Fruit fly (Drosophila melanogaster) whole organism, pupa: ENCODE results near the gene Ugt303A1.
A peak's percentile ranks its signal among the peaks of the same experiment; 100 is the strongest.

Experiments used
- CG10348 ChIP-seq: fragments of 200-800 bp; sonication (Bioruptor generic); IDR thresholded peaks from 2 replicates; pipeline ENCODE4 v1.3.6; 2022; ENCODE audit warnings: missing biosample characterization, missing genetic modification characterization
- CG12605 ChIP-seq: fragments of 200-800 bp; sonication (Bioruptor generic); IDR thresholded peaks from 2 replicates; pipeline ENCODE4 v1.3.6; 2022; ENCODE audit warnings: missing biosample characterization, missing genetic modification characterization
- CG13204 ChIP-seq: fragments of 200-800 bp; sonication (Bioruptor generic); optimal IDR thresholded peaks from 2 replicates; lab custom pipeline; 2018; ENCODE audit warnings: missing biosample characterization, mild to moderate bottlenecking, missing genetic modification characterization, moderate library complexity
- CG14655 ChIP-seq: fragments of 200-800 bp; sonication (Bioruptor generic); optimal IDR thresholded peaks from 3 replicates; lab custom pipeline; 2017; ENCODE audit warnings: mild to moderate bottlenecking, missing biosample characterization, missing genetic modification reagents, missing genetic modification characterization
- CG15710 ChIP-seq: fragments of 200-800 bp; sonication (Bioruptor generic); optimal IDR thresholded peaks from 2 replicates; lab custom pipeline; 2018; ENCODE audit warnings: missing biosample characterization, mild to moderate bottlenecking, missing genetic modification characterization, moderate library complexity
- CG17806 ChIP-seq: fragments of 200-800 bp; sonication (Bioruptor generic); optimal IDR thresholded peaks from 2 replicates; lab custom pipeline; 2018; ENCODE audit warnings: missing biosample characterization, mild to moderate bottlenecking, missing genetic modification characterization, moderate library complexity
- CG32121 ChIP-seq: fragments of 200-800 bp; sonication (Bioruptor generic); IDR thresholded peaks from 2 replicates; pipeline ENCODE4 v1.3.6; 2022; ENCODE audit warnings: missing biosample characterization, missing genetic modification characterization
- CG34367 ChIP-seq: fragments of 200-800 bp; sonication (Bioruptor generic); optimal IDR thresholded peaks from 2 replicates; lab custom pipeline; 2018; ENCODE audit warnings: missing biosample characterization, mild to moderate bottlenecking, missing genetic modification characterization
- CG4496 ChIP-seq: fragments of 200-800 bp; sonication (Bioruptor generic); IDR thresholded peaks from 3 replicates; pipeline ENCODE4 v1.3.6; 2022; ENCODE audit warnings: missing biosample characterization, missing genetic modification characterization
- CG8159 ChIP-seq: fragments of 200-800 bp; sonication (Bioruptor generic); optimal IDR thresholded peaks from 3 replicates; lab custom pipeline; 2018; ENCODE audit warnings: missing biosample characterization, mild to moderate bottlenecking, missing genetic modification characterization, moderate library complexity
- CG8301 ChIP-seq: fragments of 200-800 bp; sonication (Bioruptor generic); optimal IDR thresholded peaks from 2 replicates; lab custom pipeline; 2018; ENCODE audit warnings: missing biosample characterization, mild to moderate bottlenecking, missing genetic modification characterization
- CG9948 ChIP-seq: fragments of 200-800 bp; sonication (Bioruptor generic); optimal IDR thresholded peaks from 2 replicates; lab custom pipeline; 2018; ENCODE audit warnings: missing biosample characterization, mild to moderate bottlenecking, missing genetic modification characterization, moderate library complexity
- D1 ChIP-seq: fragments of 200-800 bp; sonication (Bioruptor generic); optimal IDR thresholded peaks from 2 replicates; lab custom pipeline; 2018; ENCODE audit warnings: missing biosample characterization, mild to moderate bottlenecking, missing genetic modification characterization, moderate library complexity
- EcR ChIP-seq: fragments of 200-800 bp; sonication (Bioruptor generic); optimal IDR thresholded peaks from 3 replicates; lab custom pipeline; 2019; ENCODE audit warnings: missing biosample characterization, missing genetic modification characterization, mild to moderate bottlenecking, moderate library complexity, missing genetic modification reagents
- Ets98B ChIP-seq: fragments of 200-800 bp; sonication (Bioruptor generic); IDR thresholded peaks from 2 replicates; pipeline ENCODE4 v1.3.6; 2022; ENCODE audit warnings: missing biosample characterization, missing genetic modification characterization
- Pif1A ChIP-seq: fragments of 200-800 bp; sonication (Bioruptor generic); optimal IDR thresholded peaks from 3 replicates; lab custom pipeline; 2016; ENCODE audit warnings: missing biosample characterization, missing genetic modification characterization
- Pif1B ChIP-seq: fragments of 200-800 bp; sonication (Bioruptor generic); optimal IDR thresholded peaks from 3 replicates; lab custom pipeline; 2016; ENCODE audit warnings: missing biosample characterization, missing genetic modification characterization
- Snoo ChIP-seq: fragments of 200-800 bp; sonication (Bioruptor generic); optimal IDR thresholded peaks from 3 replicates; lab custom pipeline; 2017; ENCODE audit warnings: missing biosample characterization, mild to moderate bottlenecking, missing genetic modification characterization, inconsistent platforms
- fd96Ca ChIP-seq: fragments of 200-800 bp; sonication (Bioruptor generic); IDR thresholded peaks from 3 replicates; pipeline ENCODE4 v1.3.6; 2022; ENCODE audit warnings: missing biosample characterization, missing genetic modification characterization
- gl ChIP-seq: fragments of 200-800 bp; sonication (Bioruptor generic); optimal IDR thresholded peaks from 2 replicates; lab custom pipeline; 2018; ENCODE audit warnings: missing biosample characterization, mild to moderate bottlenecking, missing genetic modification characterization
- rn ChIP-seq: fragments of 200-800 bp; sonication (Bioruptor generic); IDR thresholded peaks from 2 replicates; pipeline ENCODE4 v1.3.6; 2022; ENCODE audit warnings: missing biosample characterization, missing genetic modification characterization

Ugt303A1 gene

DNA sequence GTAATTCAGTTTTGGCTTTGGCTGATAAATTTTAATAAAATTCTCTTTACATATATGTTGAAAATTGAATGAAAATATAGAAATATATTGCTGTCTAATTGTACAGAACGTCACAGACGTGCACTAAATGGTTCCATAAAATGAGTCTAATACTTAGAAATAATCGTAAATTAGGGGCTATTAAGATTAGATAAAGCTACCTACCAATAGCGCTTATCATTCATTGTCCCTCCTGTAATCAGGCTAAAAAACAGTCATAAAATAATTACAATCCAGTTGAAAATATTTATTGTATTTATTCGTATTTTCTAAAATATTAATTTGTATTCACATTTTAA is 2.2 kb upstream of the Ugt303A1 start:
- no peak for TF ChIP-seq CG14655 (GFP tag; lab: Kevin White, UChicago)
- no peak for TF ChIP-seq CG12605 (GFP tag; lab: Robert Waterston, UW)
- TF ChIP-seq CG17806 (tag; lab: Kevin White, UChicago) = no peak
- no peak for TF ChIP-seq CG8301
- TF ChIP-seq CG15710 (tag; lab: Kevin White, UChicago) = no peak
- no peak for TF ChIP-seq CG10348 (GFP tag; lab: Robert Waterston, UW)
- no peak for TF ChIP-seq CG34367
- no peak for TF ChIP-seq Pif1B (GFP tag; lab: Kevin White, UChicago)
- no peak for TF ChIP-seq gl
- TF ChIP-seq CG4496 (GFP tag; lab: Robert Waterston, UW) = no peak
- no peak for TF ChIP-seq CG8159
- no peak for TF ChIP-seq Ets98B (GFP tag; lab: Robert Waterston, UW)
- no peak for TF ChIP-seq Pif1A (GFP tag; lab: Kevin White, UChicago)
- no peak for TF ChIP-seq fd96Ca (GFP tag; lab: Robert Waterston, UW)
- TF ChIP-seq rn (GFP tag; lab: Robert Waterston, UW) = no peak
- TF ChIP-seq, all 21 proteins: peak for 0

DNA sequence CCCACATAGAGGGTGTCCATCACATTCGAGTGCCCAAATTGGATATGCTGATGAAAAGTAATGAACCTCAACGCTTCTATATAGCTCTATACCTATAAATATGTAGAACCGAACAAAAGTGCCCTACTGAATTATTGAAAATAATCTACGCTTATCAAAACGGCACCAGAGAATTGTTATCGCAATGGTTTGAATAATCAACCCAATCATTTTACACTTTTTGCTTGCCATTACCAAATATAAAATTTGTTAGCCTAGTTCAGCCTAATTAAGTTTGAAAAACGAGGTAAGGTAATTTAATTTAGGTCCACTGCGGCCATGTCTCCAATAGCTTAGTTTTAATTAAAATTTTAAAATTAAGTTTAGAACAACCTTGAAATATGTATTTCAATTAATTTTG is 448 bp downstream of the Ugt303A1 start:
- TF ChIP-seq CG14655 (GFP tag; lab: Kevin White, UChicago) (no peak), CG34367 (no peak), EcR (GFP tag; lab: Kevin White, UChicago) (no peak), CG4496 (GFP tag; lab: Robert Waterston, UW) (no peak), CG10348 (GFP tag; lab: Robert Waterston, UW) (no peak), CG13204 (GFP tag; lab: Kevin White, UChicago) (no peak), CG9948 (tag; lab: Kevin White, UChicago) (no peak), CG12605 (GFP tag; lab: Robert Waterston, UW) (no peak), gl (no peak), CG8159 (no peak), Ets98B (GFP tag; lab: Robert Waterston, UW) (no peak), CG8301 (no peak), CG15710 (tag; lab: Kevin White, UChicago) (no peak), CG32121 (GFP tag; lab: Robert Waterston, UW) (no peak), Pif1B (GFP tag; lab: Kevin White, UChicago) (no peak), Pif1A (GFP tag; lab: Kevin White, UChicago) (no peak), fd96Ca (GFP tag; lab: Robert Waterston, UW) (no peak), Snoo (tag; lab: Kevin White, UChicago) (no peak), CG17806 (tag; lab: Kevin White, UChicago) (no peak)

DNA sequence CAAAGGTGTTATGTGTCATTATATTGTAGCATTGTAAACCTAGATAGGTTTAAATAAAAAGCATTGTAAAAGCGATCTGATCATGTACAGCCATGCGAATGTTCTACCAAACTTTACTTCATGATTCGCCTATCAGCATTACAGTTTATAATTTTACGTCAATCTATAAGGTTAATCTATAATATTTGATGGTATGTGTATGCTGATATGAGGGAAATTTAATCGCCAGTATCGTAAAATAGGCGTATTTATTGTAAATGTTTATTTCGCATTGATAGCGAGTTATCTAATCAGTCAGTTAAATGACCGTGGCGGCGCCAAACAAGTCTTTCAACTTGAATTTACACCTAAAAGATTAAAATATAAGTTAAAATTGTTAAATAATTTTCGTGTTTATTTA is 2.2 kb downstream of the Ugt303A1 start:
- TF ChIP-seq fd96Ca (GFP tag; lab: Robert Waterston, UW) (no peak), CG9948 (tag; lab: Kevin White, UChicago) (no peak), EcR (GFP tag; lab: Kevin White, UChicago) (no peak), CG17806 (tag; lab: Kevin White, UChicago) (no peak), CG8301 (no peak), Pif1A (GFP tag; lab: Kevin White, UChicago) (no peak), CG8159 (no peak), CG15710 (tag; lab: Kevin White, UChicago) (no peak), gl (no peak), CG4496 (GFP tag; lab: Robert Waterston, UW) (no peak), CG12605 (GFP tag; lab: Robert Waterston, UW) (no peak)

DNA sequence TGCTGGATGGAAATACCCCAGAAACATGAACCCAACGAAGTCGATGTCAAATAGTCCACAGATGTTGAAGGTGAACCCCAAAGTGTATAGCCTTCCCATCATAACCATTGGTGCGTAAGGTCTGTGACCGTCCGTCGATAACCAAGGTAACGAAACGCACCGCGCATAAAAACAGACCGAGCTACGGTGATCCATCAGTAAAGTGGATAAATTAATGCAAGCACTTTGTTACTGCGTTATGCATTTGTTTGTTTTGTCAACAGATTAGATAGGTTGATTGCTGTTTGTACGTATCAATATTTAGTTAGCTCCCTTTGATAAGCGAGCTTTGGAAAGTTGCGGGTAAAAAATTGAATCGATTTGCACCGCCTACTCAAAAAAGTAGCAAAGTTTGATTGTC is 3.0 kb downstream of the Ugt303A1 start:
- TF ChIP-seq Pif1A (GFP tag; lab: Kevin White, UChicago) (no peak), Ets98B (GFP tag; lab: Robert Waterston, UW) (no peak), CG32121 (GFP tag; lab: Robert Waterston, UW) (no peak), CG4496 (GFP tag; lab: Robert Waterston, UW) (no peak), CG17806 (tag; lab: Kevin White, UChicago) (no peak), CG12605 (GFP tag; lab: Robert Waterston, UW) (no peak), CG34367 (no peak), CG9948 (tag; lab: Kevin White, UChicago) (no peak), CG13204 (GFP tag; lab: Kevin White, UChicago) (no peak), fd96Ca (GFP tag; lab: Robert Waterston, UW) (no peak), CG14655 (GFP tag; lab: Kevin White, UChicago) (no peak)

DNA sequence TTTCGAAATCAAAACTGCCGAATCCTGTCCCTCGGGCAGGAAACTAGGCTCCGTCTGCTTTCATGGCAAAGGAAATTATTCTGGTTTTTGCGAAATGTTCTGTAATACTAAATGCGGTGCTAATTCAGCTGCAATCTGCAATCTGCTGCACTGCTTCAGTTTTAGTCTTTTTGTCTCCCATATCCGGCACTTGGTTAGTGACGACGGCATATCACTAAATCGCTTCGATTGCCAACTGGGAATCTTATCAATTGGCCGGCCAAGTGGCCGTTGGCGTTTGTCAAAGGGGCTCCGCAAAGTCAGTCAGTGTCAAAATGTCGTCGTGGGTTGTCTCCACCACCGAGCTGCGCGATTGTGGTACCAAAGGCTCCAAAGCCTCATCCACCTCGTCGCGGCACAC is 20.5 kb downstream of the Ugt303A1 start, which contains the start of gene CG18577:
Gene CG18577 (plus strand): TSS at position 301 of the 400 bp plus-strand sequence.
- TF ChIP-seq rn (GFP tag; lab: Robert Waterston, UW) (no peak), Pif1B (GFP tag; lab: Kevin White, UChicago) (no peak), CG32121 (GFP tag; lab: Robert Waterston, UW) (no peak), CG8159 (no peak), CG4496 (GFP tag; lab: Robert Waterston, UW) (no peak), CG14655 (GFP tag; lab: Kevin White, UChicago) (no peak), fd96Ca (GFP tag; lab: Robert Waterston, UW) (no peak), gl (no peak), Ets98B (GFP tag; lab: Robert Waterston, UW) (no peak), Pif1A (GFP tag; lab: Kevin White, UChicago) (no peak), CG34367 (no peak), CG10348 (GFP tag; lab: Robert Waterston, UW) (no peak)

DNA sequence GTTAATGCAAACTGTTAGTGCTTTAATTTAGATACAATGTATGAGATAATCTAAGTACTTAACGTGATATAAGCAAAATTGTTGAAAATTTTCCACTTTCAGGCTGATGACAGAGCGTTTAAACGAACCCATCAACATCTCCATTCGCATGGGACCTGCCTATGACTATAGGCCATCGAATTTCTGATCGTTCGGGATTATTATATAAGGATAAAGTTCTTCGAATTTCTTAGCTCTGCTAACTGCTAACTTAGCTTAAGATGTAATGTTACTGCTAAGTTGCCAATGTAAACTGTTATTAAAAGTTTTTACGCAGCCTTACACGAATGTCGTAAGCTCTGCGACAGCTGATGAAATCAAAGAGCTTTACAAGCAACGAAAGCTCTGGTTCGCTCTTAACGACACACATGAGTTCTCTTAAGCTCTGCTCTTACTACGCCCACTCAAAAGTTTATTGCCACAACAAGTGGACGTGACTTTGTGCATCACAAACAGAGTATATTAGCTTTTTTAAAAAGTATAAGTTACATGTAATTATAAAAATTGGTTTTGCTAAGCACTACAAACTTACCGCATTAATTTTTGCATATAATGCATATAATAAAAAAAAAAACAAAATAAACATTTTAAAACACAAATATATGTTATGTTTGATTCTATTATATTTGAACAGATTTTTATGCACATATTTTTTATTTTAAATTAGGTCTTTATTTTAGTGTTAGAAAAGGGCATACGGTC is 21.5 kb downstream of the Ugt303A1 start:
- TF ChIP-seq CG17806 (tag; lab: Kevin White, UChicago) (peak; percentile 98), Snoo (tag; lab: Kevin White, UChicago) (peak; percentile 99), EcR (GFP tag; lab: Kevin White, UChicago) (peak; percentile 97), CG12605 (GFP tag; lab: Robert Waterston, UW) (peak; percentile 94), Pif1B (GFP tag; lab: Kevin White, UChicago) (peak; percentile 93), CG8301 (peak; percentile 99), gl (peak; percentile 89), D1 (tag; lab: Kevin White, UChicago) (peak; percentile 99), CG10348 (GFP tag; lab: Robert Waterston, UW) (peak; percentile 97), CG34367 (peak; percentile 96), Ets98B (GFP tag; lab: Robert Waterston, UW) (peak; percentile 95), fd96Ca (GFP tag; lab: Robert Waterston, UW) (no peak), Pif1A (GFP tag; lab: Kevin White, UChicago) (peak; percentile 44), CG13204 (GFP tag; lab: Kevin White, UChicago) (peak; percentile 86), CG32121 (GFP tag; lab: Robert Waterston, UW) (peak; percentile 99), CG15710 (tag; lab: Kevin White, UChicago) (peak; percentile 99), rn (GFP tag; lab: Robert Waterston, UW) (peak; percentile 97), CG8159 (peak; percentile 99), CG9948 (tag; lab: Kevin White, UChicago) (peak; percentile 100), CG14655 (GFP tag; lab: Kevin White, UChicago) (peak; percentile 100), CG4496 (GFP tag; lab: Robert Waterston, UW) (peak; percentile 97)
